Worm (Caenorhabditis elegans) whole organism, L4/young adult: ENCODE data around the gene C01G5.7.

ENCODE experiments used
- W03F9.2 ChIP-seq: fragments of 150-350 bp; optimal IDR thresholded peaks from 2 replicates; lab custom pipeline; 2014; ENCODE audit warnings: missing biosample characterization, missing genetic modification characterization
- dao-5 ChIP-seq: sonication (generic microtip); optimal IDR thresholded peaks from 2 replicates; lab custom pipeline; 2016; ENCODE audit warnings: missing genotype, missing genetic modification characterization, moderate library complexity, missing compliant biosample characterization
- him-1 ChIP-seq: sonication (generic microtip); optimal IDR thresholded peaks from 2 replicates; lab custom pipeline; 2016; ENCODE audit warnings: missing genotype, missing genetic modification reagents, missing genetic modification characterization, missing compliant biosample characterization

- TF ChIP-seq him-1 (tag; lab: Kevin White, UChicago) (no peak), dao-5 (tag; lab: Kevin White, UChicago) (no peak), W03F9.2 (tag; lab: Kevin White, UChicago) (no peak)
Observed at ce11 chrIV:6542962-6543361, 25.0 kb downstream of the C01G5.7 start.
